Worm (Caenorhabditis elegans) whole organism, early embryonic: ENCODE measurements around the gene ubq-1.
A peak's percentile ranks its signal among the peaks of the same experiment; 100 is the strongest.

ENCODE experiments used
- F13C5.2 ChIP-seq: sonication (generic microtip); optimal IDR thresholded peaks from 2 replicates; lab custom pipeline; 2017; ENCODE audit warnings: mild to moderate bottlenecking, missing genetic modification characterization, inconsistent platforms, missing compliant biosample characterization
- aly-1 ChIP-seq: sonication (generic microtip); optimal IDR thresholded peaks from 2 replicates; lab custom pipeline; 2016; ENCODE audit warnings: missing genetic modification characterization, missing compliant biosample characterization
- ama-1 ChIP-seq: fragments of 150-350 bp; optimal IDR thresholded peaks from 2 replicates; lab custom pipeline; 2014
- ceh-13 ChIP-seq: fragments of 200-800 bp; sonication (Bioruptor generic); optimal IDR thresholded peaks from 2 replicates; lab custom pipeline; 2018; ENCODE audit warnings: mild to moderate bottlenecking, missing genetic modification characterization, missing compliant biosample characterization
- flt-1 ChIP-seq: fragments of 200-800 bp; sonication (Bioruptor generic); IDR thresholded peaks from 2 replicates; pipeline ENCODE4 v1.3.6; 2022; ENCODE audit warnings: missing genetic modification characterization, missing compliant biosample characterization
- hmg-4 ChIP-seq: fragments of 200-800 bp; sonication (Bioruptor generic); optimal IDR thresholded peaks from 2 replicates; lab custom pipeline; 2018; ENCODE audit warnings: mild to moderate bottlenecking, missing genetic modification characterization, missing compliant biosample characterization
- hnd-1 ChIP-seq: sonication (generic microtip); optimal IDR thresholded peaks from 2 replicates; lab custom pipeline; 2016; ENCODE audit warnings: missing genetic modification characterization, missing compliant biosample characterization
- pes-1 ChIP-seq: fragments of 200-800 bp; sonication (Bioruptor generic); IDR thresholded peaks from 2 replicates; pipeline ENCODE4 v1.3.6; 2022; ENCODE audit warnings: missing genetic modification reagents, missing genetic modification characterization, missing compliant biosample characterization
- sea-1 ChIP-seq: fragments of 200-800 bp; sonication (Bioruptor generic); conservative IDR thresholded peaks from 2 replicates; pipeline ENCODE4 v1.3.6; 2022; ENCODE audit warnings: missing genetic modification characterization, missing compliant biosample characterization

DNA sequence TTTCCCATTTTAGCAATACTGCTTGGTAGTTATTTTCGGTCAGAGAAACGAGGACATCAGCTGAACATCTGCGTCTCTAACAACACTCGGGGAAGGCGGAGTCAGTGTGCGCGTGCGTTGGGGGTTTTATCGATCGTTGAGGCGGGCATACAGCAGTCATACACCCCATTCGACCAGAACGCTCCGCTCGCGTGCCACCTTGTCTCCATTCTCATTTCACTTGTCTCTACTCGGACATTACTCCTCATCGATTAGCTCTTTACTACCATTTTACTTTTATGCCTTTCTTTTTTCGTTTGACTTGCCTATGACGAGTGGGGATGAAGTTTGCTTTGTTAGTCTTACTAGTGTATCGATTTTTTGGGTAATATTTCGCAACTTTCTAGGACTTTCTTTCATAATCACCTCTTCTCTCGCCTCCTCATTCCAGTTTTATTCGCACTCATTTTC is 496 bp downstream of the ubq-1 start:
- TF ChIP-seq hmg-4 (GFP tag; lab: Kevin White, UChicago) (no peak), aly-1 (tag; lab: Kevin White, UChicago) (no peak), hnd-1 (tag; lab: Kevin White, UChicago) (no peak), ceh-13 (GFP tag; lab: Kevin White, UChicago) (no peak), sea-1 (GFP tag; lab: Robert Waterston, UW) (no peak), pes-1 (GFP tag; lab: Robert Waterston, UW) (no peak; the same call in 1 of the 2 replicates), ama-1 (lab: Kevin White, UChicago) (no peak), F13C5.2 (tag; lab: Kevin White, UChicago) (no peak), flt-1 (0 out of 2 replicates have a peak, but pooled peaks have one; percentile 30)
